Fruit fly (Drosophila melanogaster) whole organism, embryonic: ENCODE data around the gene CG18586.

Experiments
- ATbp ChIP-seq: fragments of 200-800 bp; sonication (Bioruptor generic); optimal IDR thresholded peaks from 2 replicates; lab custom pipeline; 2017; ENCODE audit warnings: missing biosample characterization, mild to moderate bottlenecking, missing genetic modification characterization, missing genetic modification reagents
- Aef1 ChIP-seq: fragments of 200-800 bp; sonication (Bioruptor generic); IDR thresholded peaks from 3 replicates; pipeline ENCODE4 v1.3.6; 2022; ENCODE audit warnings: missing biosample characterization, missing genetic modification characterization
- BtbVII ChIP-seq: fragments of 200-800 bp; sonication (Bioruptor generic); optimal IDR thresholded peaks from 3 replicates; lab custom pipeline; 2017; ENCODE audit warnings: missing biosample characterization, mild to moderate bottlenecking, missing genetic modification characterization
- C15 ChIP-seq: fragments of 200-800 bp; sonication (Bioruptor generic); IDR thresholded peaks from 3 replicates; pipeline ENCODE4 v1.3.6; 2022; ENCODE audit warnings: missing biosample characterization, missing genetic modification characterization
- CG10366 ChIP-seq: fragments of 200-800 bp; sonication (Bioruptor generic); IDR thresholded peaks from 2 replicates; pipeline ENCODE4 v1.3.6; 2022; ENCODE audit warnings: missing biosample characterization, missing genetic modification characterization
- CG10462 ChIP-seq: fragments of 200-800 bp; sonication (Bioruptor generic); optimal IDR thresholded peaks from 2 replicates; lab custom pipeline; 2016; ENCODE audit warnings: missing biosample characterization, missing genetic modification characterization
- CG10543 ChIP-seq: fragments of 200-800 bp; sonication (Bioruptor generic); optimal IDR thresholded peaks from 3 replicates; lab custom pipeline; 2017; ENCODE audit warnings: missing biosample characterization, mild to moderate bottlenecking, missing genetic modification characterization, moderate library complexity
- CG12219 ChIP-seq: fragments of 200-800 bp; sonication (Bioruptor generic); optimal IDR thresholded peaks from 3 replicates; lab custom pipeline; 2018; ENCODE audit warnings: missing biosample characterization, mild to moderate bottlenecking, missing genetic modification characterization
- CG1233 ChIP-seq: fragments of 200-800 bp; sonication (Bioruptor generic); optimal IDR thresholded peaks from 4 replicates; lab custom pipeline; 2018; ENCODE audit warnings: missing biosample characterization, mild to moderate bottlenecking, missing genetic modification characterization
- CG12391 ChIP-seq: fragments of 200-800 bp; sonication (Bioruptor generic); optimal IDR thresholded peaks from 3 replicates; lab custom pipeline; 2018; ENCODE audit warnings: missing biosample characterization, mild to moderate bottlenecking, missing genetic modification characterization, moderate library complexity
- CG14014 ChIP-seq: fragments of 200-800 bp; sonication (Bioruptor generic); IDR thresholded peaks from 2 replicates; pipeline ENCODE4 v1.3.6; 2022; ENCODE audit warnings: missing biosample characterization, missing genetic modification characterization
- CG14710 ChIP-seq: fragments of 200-800 bp; sonication (Bioruptor generic); optimal IDR thresholded peaks from 3 replicates; lab custom pipeline; 2019; ENCODE audit warnings: missing biosample characterization, mild to moderate bottlenecking, missing genetic modification characterization, moderate library complexity
- CG15601 ChIP-seq: fragments of 200-800 bp; sonication (Bioruptor generic); optimal IDR thresholded peaks from 3 replicates; lab custom pipeline; 2019; ENCODE audit warnings: missing biosample characterization, mild to moderate bottlenecking, missing genetic modification characterization, moderate library complexity
- CG16815 ChIP-seq: fragments of 200-800 bp; sonication (Bioruptor generic); optimal IDR thresholded peaks from 3 replicates; lab custom pipeline; 2017; ENCODE audit warnings: missing biosample characterization, mild to moderate bottlenecking, missing genetic modification characterization
- CG18011 ChIP-seq: fragments of 200-800 bp; sonication (Bioruptor generic); optimal IDR thresholded peaks from 2 replicates; lab custom pipeline; 2017; ENCODE audit warnings: missing biosample characterization, missing genetic modification characterization, mild to moderate bottlenecking, moderate library complexity, missing genotype
- CG2120 ChIP-seq: fragments of 200-800 bp; sonication (Bioruptor generic); optimal IDR thresholded peaks from 3 replicates; lab custom pipeline; 2016; ENCODE audit warnings: missing biosample characterization, missing genetic modification characterization
- CG2712 ChIP-seq: fragments of 200-800 bp; optimal IDR thresholded peaks from 3 replicates; lab custom pipeline; 2019; ENCODE audit warnings: missing biosample characterization, mild to moderate bottlenecking, missing genetic modification characterization, moderate library complexity
- CG3281 ChIP-seq: fragments of 200-800 bp; sonication (Bioruptor generic); optimal IDR thresholded peaks from 3 replicates; lab custom pipeline; 2017; ENCODE audit warnings: missing biosample characterization, mild to moderate bottlenecking, missing genetic modification characterization
- CG33213 ChIP-seq: fragments of 200-800 bp; sonication (Bioruptor generic); optimal IDR thresholded peaks from 3 replicates; lab custom pipeline; 2016; ENCODE audit warnings: missing biosample characterization, missing genetic modification characterization
- CG3407 ChIP-seq: fragments of 200-800 bp; sonication (Bioruptor generic); optimal IDR thresholded peaks from 2 replicates; lab custom pipeline; 2018; ENCODE audit warnings: missing biosample characterization, mild to moderate bottlenecking, missing genetic modification characterization
- CG5953 ChIP-seq: fragments of 200-800 bp; sonication (Bioruptor generic); IDR thresholded peaks from 2 replicates; pipeline ENCODE4 v1.3.6; 2022; ENCODE audit warnings: missing biosample characterization, missing genetic modification characterization
- CG6791 ChIP-seq: fragments of 200-800 bp; sonication (Bioruptor generic); IDR thresholded peaks from 3 replicates; pipeline ENCODE4 v1.3.6; 2022; ENCODE audit warnings: missing biosample characterization, missing genetic modification characterization; ENCODE audit not compliant: partially characterized antibody
- D19A ChIP-seq: fragments of 200-800 bp; optimal IDR thresholded peaks from 3 replicates; lab custom pipeline; 2019; ENCODE audit warnings: missing biosample characterization, mild to moderate bottlenecking, missing genetic modification characterization, moderate library complexity
- Deaf1 ChIP-seq: fragments of 200-800 bp; optimal IDR thresholded peaks from 3 replicates; lab custom pipeline; 2019; ENCODE audit warnings: missing biosample characterization, mild to moderate bottlenecking, missing genetic modification characterization, moderate library complexity
- Elba2 ChIP-seq: fragments of 200-800 bp; sonication (Bioruptor generic); optimal IDR thresholded peaks from 3 replicates; lab custom pipeline; 2016; ENCODE audit warnings: missing biosample characterization, missing genetic modification characterization
- Fer2 ChIP-seq: fragments of 200-800 bp; sonication (Bioruptor generic); optimal IDR thresholded peaks from 2 replicates; lab custom pipeline; 2018; ENCODE audit warnings: missing biosample characterization, mild to moderate bottlenecking, missing genetic modification characterization, moderate library complexity
- Gsc ChIP-seq: fragments of 200-800 bp; sonication (Bioruptor generic); IDR thresholded peaks from 2 replicates; pipeline ENCODE4 v1.3.6; 2022; ENCODE audit warnings: missing biosample characterization, missing genetic modification characterization
- H2.0 ChIP-seq: fragments of 200-800 bp; sonication (Bioruptor generic); IDR thresholded peaks from 2 replicates; pipeline ENCODE4 v1.3.6; 2022; ENCODE audit warnings: missing biosample characterization, missing genetic modification characterization
- HHEX ChIP-seq: fragments of 200-800 bp; sonication (Bioruptor generic); optimal IDR thresholded peaks from 3 replicates; lab custom pipeline; 2017; ENCODE audit warnings: missing biosample characterization, mild to moderate bottlenecking, missing genetic modification characterization, missing genetic modification reagents
- HLH3B ChIP-seq: fragments of 200-800 bp; sonication (Bioruptor generic); IDR thresholded peaks from 2 replicates; pipeline ENCODE4 v1.3.6; 2022; ENCODE audit warnings: missing biosample characterization, missing genetic modification characterization
- Hr39 ChIP-seq: fragments of >200 bp; optimal IDR thresholded peaks from 2 replicates; lab custom pipeline; 2017
- Jarid2 ChIP-seq: fragments of 200-800 bp; sonication (Bioruptor generic); optimal IDR thresholded peaks from 3 replicates; lab custom pipeline; 2017; ENCODE audit warnings: mild to moderate bottlenecking, missing biosample characterization, missing genetic modification reagents, missing genetic modification characterization
- MESR4 ChIP-seq: fragments of 200-800 bp; sonication (Bioruptor generic); optimal IDR thresholded peaks from 2 replicates; lab custom pipeline; 2018; ENCODE audit warnings: missing biosample characterization, mild to moderate bottlenecking, missing genetic modification characterization, moderate library complexity
- MTF-1 ChIP-seq: fragments of 200-800 bp; sonication (Bioruptor generic); optimal IDR thresholded peaks from 2 replicates; lab custom pipeline; 2018; ENCODE audit warnings: missing biosample characterization, mild to moderate bottlenecking, missing genetic modification characterization, borderline replicate concordance
- Rfx ChIP-seq: fragments of 200-800 bp; sonication (Bioruptor generic); IDR thresholded peaks from 2 replicates; pipeline ENCODE4 v1.3.6; 2022; ENCODE audit warnings: missing biosample characterization, missing genetic modification characterization
- Sry-δ ChIP-seq: fragments of 200-800 bp; sonication (Bioruptor generic); optimal IDR thresholded peaks from 2 replicates; lab custom pipeline; 2016; ENCODE audit warnings: missing biosample characterization, missing genetic modification characterization
- btn ChIP-seq: fragments of 200-800 bp; sonication (Bioruptor generic); optimal IDR thresholded peaks from 2 replicates; lab custom pipeline; 2016; ENCODE audit warnings: missing biosample characterization, missing genetic modification characterization
- da ChIP-seq: fragments of 200-800 bp; sonication (Bioruptor generic); optimal IDR thresholded peaks from 2 replicates; lab custom pipeline; 2016; ENCODE audit warnings: missing biosample characterization, missing genetic modification characterization
- en ChIP-seq: fragments of 200-800 bp; sonication (Bioruptor generic); optimal IDR thresholded peaks from 2 replicates; lab custom pipeline; 2016; ENCODE audit warnings: missing biosample characterization, missing genetic modification characterization
- jing ChIP-seq: fragments of 200-800 bp; sonication (Bioruptor generic); optimal IDR thresholded peaks from 2 replicates; lab custom pipeline; 2018; ENCODE audit warnings: missing biosample characterization, mild to moderate bottlenecking, missing genetic modification characterization
- jumu ChIP-seq: fragments of 200-800 bp; sonication (Bioruptor generic); optimal IDR thresholded peaks from 3 replicates; lab custom pipeline; 2016; ENCODE audit warnings: missing biosample characterization, missing genetic modification characterization
- luna ChIP-seq: fragments of 200-800 bp; sonication (Bioruptor generic); optimal IDR thresholded peaks from 2 replicates; lab custom pipeline; 2016; ENCODE audit warnings: missing biosample characterization, missing genetic modification characterization
- nerfin-2 ChIP-seq: fragments of 200-800 bp; sonication (Bioruptor generic); IDR thresholded peaks from 2 replicates; pipeline ENCODE4 v1.3.6; 2022; ENCODE audit warnings: missing biosample characterization, missing genetic modification characterization; ENCODE audit not compliant: partially characterized antibody
- nom ChIP-seq: fragments of 200-800 bp; sonication (Bioruptor generic); optimal IDR thresholded peaks from 2 replicates; lab custom pipeline; 2017; ENCODE audit warnings: missing biosample characterization, missing genetic modification characterization, mild to moderate bottlenecking, moderate library complexity, missing genetic modification reagents
- onecut ChIP-seq: fragments of 200-800 bp; sonication (Bioruptor generic); IDR thresholded peaks from 2 replicates; pipeline ENCODE4 v1.3.6; 2022; ENCODE audit warnings: missing biosample characterization, missing genetic modification characterization
- pan ChIP-seq, 4 experiments: fragments of >200 bp in 3 of 4; fragments of 200-800 bp in 1 of 4; sonication (Bioruptor generic) in 1 of 4; optimal IDR thresholded peaks in 3 of 4; IDR thresholded peaks in 1 of 4; 2 replicates each; pipeline versions ENCODE4 v1.3.6 to Lab custom; 2017 to 2022; ENCODE audit warnings: missing biosample characterization in 2 of 4, missing genetic modification characterization in 2 of 4, mixed read lengths in 1 of 4
- pnt ChIP-seq: fragments of 200-800 bp; sonication (Bioruptor generic); optimal IDR thresholded peaks from 3 replicates; lab custom pipeline; 2016; ENCODE audit warnings: missing biosample characterization, missing genetic modification characterization
- ro ChIP-seq: fragments of 200-800 bp; sonication (Bioruptor generic); IDR thresholded peaks from 2 replicates; pipeline ENCODE4 v1.3.6; 2022; ENCODE audit warnings: missing biosample characterization, missing genetic modification characterization
- tll ChIP-seq, 2 experiments: fragments of 200-800 bp in 1 of 2; fragments of >200 bp in 1 of 2; sonication (Bioruptor generic) in 1 of 2; optimal IDR thresholded peaks; 2 replicates each; lab custom pipeline; 2017 to 2019; ENCODE audit warnings: missing biosample characterization in 2 of 2, missing genetic modification characterization in 2 of 2, mild to moderate bottlenecking in 1 of 2, moderate library complexity in 1 of 2
- twi ChIP-seq: fragments of 200-800 bp; optimal IDR thresholded peaks from 2 replicates; lab custom pipeline; 2019; ENCODE audit warnings: missing biosample characterization, mild to moderate bottlenecking, missing genetic modification characterization, moderate library complexity
- tx ChIP-seq: fragments of 200-800 bp; sonication (Bioruptor generic); optimal IDR thresholded peaks from 2 replicates; lab custom pipeline; 2016; ENCODE audit warnings: missing biosample characterization, missing genetic modification characterization

CG18586 gene

DNA sequence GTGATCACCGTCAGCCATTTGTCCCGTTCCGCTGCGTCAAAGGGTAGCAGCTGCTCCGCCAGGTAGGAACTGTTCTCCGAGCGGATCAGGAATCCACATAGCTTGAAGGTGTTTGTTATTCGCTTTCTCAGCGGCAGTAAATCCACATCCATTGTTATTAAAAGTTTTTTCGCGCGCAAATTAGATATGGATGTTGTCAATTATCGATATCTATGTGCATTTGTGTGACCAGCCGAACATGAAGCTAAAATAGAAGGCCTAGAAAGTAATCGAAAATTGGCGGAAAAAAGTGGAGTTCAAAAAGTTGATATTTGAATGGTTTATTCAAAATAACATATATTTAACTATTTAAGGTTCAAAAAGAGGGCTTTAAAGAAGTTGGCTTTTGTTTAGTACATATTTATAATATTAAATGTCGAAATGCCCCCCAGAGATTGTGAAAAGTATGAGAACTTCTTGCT is 24.1 kb downstream of the CG18586 start, which contains the start of the genes PolE2 and CG5592 (continued):
- TF ChIP-seq CG6791 (GFP tag; lab: Robert Waterston, UW) (0 out of 3 replicates have a peak, but pooled peaks have one; percentile 28), CG12391 (tag; lab: Kevin White, UChicago) (no peak), CG16815 (GFP tag; lab: Kevin White, UChicago) (no peak), pnt (GFP tag; lab: Kevin White, UChicago) (no peak), ro (GFP tag; lab: Robert Waterston, UW) (no peak), HLH3B (GFP tag; lab: Robert Waterston, UW) (no peak), CG33213 (GFP tag; lab: Kevin White, UChicago) (no peak), jing (no peak), en (GFP tag; lab: Kevin White, UChicago) (no peak), tll (GFP tag; optimal IDR thresholded peaks at IDR 0.05; lab: Kevin White, UChicago) (no peak), nerfin-2 (0 out of 2 replicates have a peak, but pooled peaks have one; percentile 22), pan (optimal IDR thresholded peaks at IDR 0.05; lab: Kevin White, UChicago) (no peak), pan (GFP tag; optimal IDR thresholded peaks at IDR 0.05 in 1 of 2, IDR thresholded peaks at IDR 0.05 in 1 of 2) (no peak), CG10543 (GFP tag; lab: Kevin White, UChicago) (no peak), CG14014 (GFP tag; lab: Robert Waterston, UW) (no peak), MTF-1 (GFP tag; lab: Kevin White, UChicago) (no peak), Jarid2 (no peak), ATbp (GFP tag; lab: Kevin White, UChicago) (no peak), btn (GFP tag; lab: Kevin White, UChicago) (no peak), MESR4 (GFP tag; lab: Kevin White, UChicago) (no peak), CG10366 (GFP tag; lab: Robert Waterston, UW) (no peak), Elba2 (GFP tag; lab: Kevin White, UChicago) (no peak), Aef1 (GFP tag; lab: Robert Waterston, UW) (no peak), CG2712 (no peak), CG15601 (no peak), Fer2 (tag; lab: Kevin White, UChicago) (no peak), Gsc (no peak), H2.0 (GFP tag; lab: Robert Waterston, UW) (no peak), da (no peak), CG5953 (GFP tag; lab: Robert Waterston, UW) (no peak), nom (GFP tag; lab: Kevin White, UChicago) (no peak), twi (tag; lab: Kevin White, UChicago) (no peak), CG3407 (GFP tag; lab: Kevin White, UChicago) (no peak), Deaf1 (tag; lab: Kevin White, UChicago) (no peak), CG10462 (GFP tag; lab: Kevin White, UChicago) (no peak), tx (GFP tag; lab: Kevin White, UChicago) (no peak), CG3281 (GFP tag; lab: Kevin White, UChicago) (no peak), CG12219 (GFP tag; lab: Kevin White, UChicago) (no peak), Sry-δ (GFP tag; lab: Kevin White, UChicago) (peak; percentile 87), luna (no peak), Hr39 (lab: Kevin White, UChicago) (no peak), CG1233 (GFP tag; lab: Kevin White, UChicago) (no peak), onecut (GFP tag; lab: Robert Waterston, UW) (no peak), BtbVII (GFP tag; lab: Kevin White, UChicago) (no peak), Rfx (no peak), CG2120 (GFP tag; lab: Kevin White, UChicago) (no peak), C15 (GFP tag; lab: Robert Waterston, UW) (no peak), CG14710 (tag; lab: Kevin White, UChicago) (peak; percentile 14), jumu (GFP tag; lab: Kevin White, UChicago) (no peak), CG18011 (GFP tag; lab: Kevin White, UChicago) (no peak), D19A (tag; lab: Kevin White, UChicago) (no peak), HHEX (GFP tag; lab: Kevin White, UChicago) (no peak)
